Fruit fly (Drosophila melanogaster) whole organism, prepupa: ENCODE measurements around the gene Bub1.

ENCODE experiments used
- Blimp-1 ChIP-seq: fragments of 200-800 bp; sonication (Bioruptor generic); optimal IDR thresholded peaks from 3 replicates; lab custom pipeline; 2017; ENCODE audit warnings: missing biosample characterization, missing genetic modification characterization, mild to moderate bottlenecking, moderate library complexity, missing genetic modification reagents
- CG10631 ChIP-seq: fragments of 200-800 bp; sonication (Bioruptor generic); optimal IDR thresholded peaks from 2 replicates; lab custom pipeline; 2016; ENCODE audit warnings: missing biosample characterization, missing genetic modification characterization
- CG10669 ChIP-seq: fragments of 200-800 bp; sonication (Bioruptor generic); optimal IDR thresholded peaks from 3 replicates; lab custom pipeline; 2018; ENCODE audit warnings: missing biosample characterization, mild to moderate bottlenecking, missing genetic modification characterization, moderate library complexity
- CG11294 ChIP-seq: fragments of 200-800 bp; sonication (Bioruptor generic); IDR thresholded peaks from 2 replicates; pipeline ENCODE4 v1.3.6; 2022; ENCODE audit warnings: missing biosample characterization, missing genetic modification characterization
- CG11902 ChIP-seq: fragments of 200-800 bp; sonication (Bioruptor generic); optimal IDR thresholded peaks from 3 replicates; lab custom pipeline; 2016; ENCODE audit warnings: missing biosample characterization, missing genetic modification characterization
- CG1621 ChIP-seq: fragments of 200-800 bp; sonication (Bioruptor generic); optimal IDR thresholded peaks from 3 replicates; lab custom pipeline; 2018; ENCODE audit warnings: missing biosample characterization, mild to moderate bottlenecking, missing genetic modification characterization
- CG16779 ChIP-seq: fragments of 200-800 bp; sonication (Bioruptor generic); optimal IDR thresholded peaks from 3 replicates; lab custom pipeline; 2017; ENCODE audit warnings: missing biosample characterization, mild to moderate bottlenecking, missing genetic modification characterization
- CG31627 ChIP-seq: fragments of 200-800 bp; sonication (Bioruptor generic); optimal IDR thresholded peaks from 3 replicates; lab custom pipeline; 2016; ENCODE audit warnings: missing biosample characterization, missing genetic modification characterization
- CG3919 ChIP-seq: fragments of 200-800 bp; sonication (Bioruptor generic); optimal IDR thresholded peaks from 3 replicates; lab custom pipeline; 2016; ENCODE audit warnings: missing biosample characterization, missing genetic modification characterization
- CG4318 ChIP-seq: fragments of 200-800 bp; sonication (Bioruptor generic); optimal IDR thresholded peaks from 3 replicates; lab custom pipeline; 2017; ENCODE audit warnings: missing biosample characterization, mild to moderate bottlenecking, missing genetic modification characterization
- CG6163 ChIP-seq: fragments of 200-800 bp; sonication (Bioruptor generic); IDR thresholded peaks from 3 replicates; pipeline ENCODE4 v1.3.6; 2022; ENCODE audit warnings: missing biosample characterization, missing genetic modification characterization
- CG6276 ChIP-seq: fragments of 200-800 bp; sonication (Bioruptor generic); optimal IDR thresholded peaks from 2 replicates; lab custom pipeline; 2017; ENCODE audit warnings: missing biosample characterization, mild to moderate bottlenecking, missing genetic modification characterization
- CG6792 ChIP-seq: fragments of 200-800 bp; sonication (Bioruptor generic); optimal IDR thresholded peaks from 3 replicates; lab custom pipeline; 2016; ENCODE audit warnings: missing biosample characterization, missing genetic modification characterization
- CG7368 ChIP-seq: fragments of 200-800 bp; sonication (Bioruptor generic); optimal IDR thresholded peaks from 3 replicates; lab custom pipeline; 2016; ENCODE audit warnings: missing biosample characterization, missing genetic modification characterization
- CG8119 ChIP-seq: fragments of 200-800 bp; sonication (Bioruptor generic); IDR thresholded peaks from 3 replicates; pipeline ENCODE4 v1.3.6; 2022; ENCODE audit warnings: missing biosample characterization, missing genetic modification characterization
- CG8319 ChIP-seq: fragments of 200-800 bp; sonication (Bioruptor generic); optimal IDR thresholded peaks from 3 replicates; lab custom pipeline; 2016; ENCODE audit warnings: missing biosample characterization, missing genetic modification characterization
- CG8632 ChIP-seq: fragments of 200-800 bp; sonication (Bioruptor generic); optimal IDR thresholded peaks from 3 replicates; lab custom pipeline; 2016; ENCODE audit warnings: missing biosample characterization, missing genetic modification characterization
- CG9139 ChIP-seq: fragments of 200-800 bp; sonication (Bioruptor generic); optimal IDR thresholded peaks from 3 replicates; lab custom pipeline; 2017; ENCODE audit warnings: missing biosample characterization, mild to moderate bottlenecking, missing genetic modification characterization
- Eip78C ChIP-seq: fragments of 200-800 bp; sonication (Bioruptor generic); peaks from one replicate; lab custom pipeline; 2016; ENCODE audit warnings: missing biosample characterization, missing genetic modification characterization
- Eip93F ChIP-seq: fragments of 200-800 bp; sonication (Bioruptor generic); optimal IDR thresholded peaks from 2 replicates; lab custom pipeline; 2016; ENCODE audit warnings: missing biosample characterization, mild to moderate bottlenecking, missing genetic modification characterization
- Ets21C ChIP-seq: fragments of 200-800 bp; sonication (Bioruptor generic); optimal IDR thresholded peaks from 3 replicates; lab custom pipeline; 2016; ENCODE audit warnings: missing biosample characterization, missing genetic modification characterization
- Hr38 ChIP-seq: sonication (Bioruptor generic); optimal IDR thresholded peaks from 2 replicates; lab custom pipeline; 2016; ENCODE audit warnings: missing biosample characterization, missing genetic modification characterization
- Hr4 ChIP-seq: fragments of 200-800 bp; sonication (Bioruptor generic); optimal IDR thresholded peaks from 3 replicates; lab custom pipeline; 2016; ENCODE audit warnings: missing biosample characterization, missing genetic modification characterization
- Lpt ChIP-seq: fragments of 200-800 bp; sonication (Bioruptor generic); optimal IDR thresholded peaks from 3 replicates; lab custom pipeline; 2016; ENCODE audit warnings: missing biosample characterization, missing genetic modification characterization
- Met ChIP-seq: fragments of 200-800 bp; sonication (Bioruptor generic); optimal IDR thresholded peaks from 3 replicates; lab custom pipeline; 2016; ENCODE audit warnings: missing biosample characterization, missing genetic modification characterization
- OdsH ChIP-seq: fragments of 200-800 bp; sonication (Bioruptor generic); optimal IDR thresholded peaks from 3 replicates; lab custom pipeline; 2016; ENCODE audit warnings: missing biosample characterization, missing genetic modification characterization
- Smox ChIP-seq: fragments of 200-800 bp; sonication (Bioruptor generic); optimal IDR thresholded peaks from 3 replicates; lab custom pipeline; 2016; ENCODE audit warnings: missing biosample characterization, missing genetic modification characterization
- Sox102F ChIP-seq: fragments of 200-800 bp; sonication (Bioruptor generic); optimal IDR thresholded peaks from 2 replicates; lab custom pipeline; 2016; ENCODE audit warnings: missing biosample characterization, mild to moderate bottlenecking, missing genetic modification characterization
- Sox14 ChIP-seq: fragments of 200-800 bp; sonication (Bioruptor generic); optimal IDR thresholded peaks from 3 replicates; lab custom pipeline; 2016; ENCODE audit warnings: missing biosample characterization, missing genetic modification characterization
- achi ChIP-seq: fragments of 200-800 bp; sonication (Bioruptor generic); optimal IDR thresholded peaks from 3 replicates; lab custom pipeline; 2016; ENCODE audit warnings: missing biosample characterization, missing genetic modification characterization
- acj6 ChIP-seq: fragments of 200-800 bp; sonication (Bioruptor generic); optimal IDR thresholded peaks from 3 replicates; lab custom pipeline; 2016; ENCODE audit warnings: missing biosample characterization, missing genetic modification characterization
- dsx ChIP-seq: fragments of 200-800 bp; optimal IDR thresholded peaks from 3 replicates; lab custom pipeline; 2019; ENCODE audit warnings: missing biosample characterization, mild to moderate bottlenecking, missing genetic modification characterization, moderate library complexity; ENCODE audit not compliant: poor library complexity, severe bottlenecking
- eg ChIP-seq: fragments of 200-800 bp; sonication (Bioruptor generic); IDR thresholded peaks from 3 replicates; pipeline ENCODE4 v1.3.6; 2022; ENCODE audit warnings: missing biosample characterization, missing genetic modification characterization
- esn ChIP-seq: fragments of 200-800 bp; sonication (Bioruptor generic); optimal IDR thresholded peaks from 2 replicates; lab custom pipeline; 2016; ENCODE audit warnings: missing biosample characterization, mild to moderate bottlenecking, missing genetic modification characterization, moderate library complexity
- fd59A ChIP-seq: fragments of 200-800 bp; sonication (Bioruptor generic); optimal IDR thresholded peaks from 2 replicates; lab custom pipeline; 2017; ENCODE audit warnings: missing biosample characterization, mild to moderate bottlenecking, missing genetic modification characterization, missing genetic modification reagents
- fd85E ChIP-seq: fragments of 200-800 bp; sonication (Bioruptor generic); optimal IDR thresholded peaks from 3 replicates; lab custom pipeline; 2016; ENCODE audit warnings: missing biosample characterization, missing genetic modification characterization
- fkh ChIP-seq: fragments of 200-800 bp; sonication (Bioruptor generic); optimal IDR thresholded peaks from 3 replicates; lab custom pipeline; 2017; ENCODE audit warnings: missing biosample characterization, mild to moderate bottlenecking, missing genetic modification characterization, moderate library complexity
- net ChIP-seq: fragments of 200-800 bp; sonication (Bioruptor generic); optimal IDR thresholded peaks from 3 replicates; lab custom pipeline; 2016; ENCODE audit warnings: missing biosample characterization, missing genetic modification characterization
- pdm3 ChIP-seq: fragments of 200-800 bp; sonication (Bioruptor generic); optimal IDR thresholded peaks from 3 replicates; lab custom pipeline; 2016; ENCODE audit warnings: missing biosample characterization, missing genetic modification characterization
- salr ChIP-seq, 2 experiments: fragments of 200-800 bp; sonication (Bioruptor generic); optimal IDR thresholded peaks; 3 replicates each; lab custom pipeline; 2016 to 2018; ENCODE audit warnings: missing biosample characterization in 2 of 2, missing genetic modification characterization in 2 of 2, mild to moderate bottlenecking in 1 of 2
- spab ChIP-seq: fragments of 200-800 bp; sonication (Bioruptor generic); optimal IDR thresholded peaks from 2 replicates; lab custom pipeline; 2017; ENCODE audit warnings: missing biosample characterization, mild to moderate bottlenecking, missing genetic modification characterization, missing genetic modification reagents
- ss ChIP-seq, 2 experiments: fragments of 200-800 bp; sonication (Bioruptor generic); optimal IDR thresholded peaks; 2 replicates in 1 of 2; 3 replicates in 1 of 2; lab custom pipeline; 2017 to 2018; ENCODE audit warnings: mild to moderate bottlenecking in 2 of 2, missing biosample characterization in 2 of 2, missing genetic modification characterization in 2 of 2, moderate library complexity in 1 of 2
- svp ChIP-seq: fragments of 200-800 bp; sonication (Bioruptor generic); peaks from one replicate; lab custom pipeline; 2016; ENCODE audit warnings: missing biosample characterization, missing genetic modification characterization
- topi ChIP-seq: fragments of 200-800 bp; sonication (Bioruptor generic); optimal IDR thresholded peaks from 3 replicates; lab custom pipeline; 2016; ENCODE audit warnings: missing biosample characterization, missing genetic modification characterization
- vri ChIP-seq: fragments of 200-800 bp; sonication (Bioruptor generic); optimal IDR thresholded peaks from 3 replicates; lab custom pipeline; 2016; ENCODE audit warnings: missing biosample characterization, mild to moderate bottlenecking, missing genetic modification characterization

The Bub1 gene

DNA sequence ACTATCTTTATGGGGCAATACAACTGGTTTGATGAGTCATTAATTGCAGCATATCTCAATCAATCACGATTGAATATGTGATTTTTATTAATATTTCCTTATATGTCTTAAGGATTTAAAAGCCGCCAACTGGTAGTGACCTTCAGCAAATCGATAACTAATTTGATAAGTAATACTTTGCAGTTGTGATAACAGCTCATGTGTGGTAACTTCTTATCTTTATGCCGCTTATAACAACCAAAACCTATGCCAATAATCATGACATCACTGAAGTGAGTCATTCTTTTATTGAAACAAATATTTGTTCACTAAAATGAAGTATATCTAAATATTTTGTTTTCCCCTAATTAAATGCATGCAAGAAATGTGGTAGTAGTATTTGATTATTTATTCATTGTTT lies 7.2 kb downstream of the Bub1 start:
- TF ChIP-seq ss (GFP tag; optimal IDR thresholded peaks at IDR 0.05; lab: Kevin White, UChicago) (no peak), Hr38 (GFP tag; lab: Kevin White, UChicago) (no peak), vri (no peak), CG1621 (tag; lab: Kevin White, UChicago) (no peak), CG8319 (no peak), topi (GFP tag; lab: Kevin White, UChicago) (no peak), CG10669 (GFP tag; lab: Kevin White, UChicago) (no peak), Eip78C (no peak), CG9139 (GFP tag; lab: Kevin White, UChicago) (no peak), CG6276 (GFP tag; lab: Kevin White, UChicago) (no peak), Ets21C (GFP tag; lab: Kevin White, UChicago) (no peak), CG6792 (no peak)
- TF ChIP-seq, all 60 proteins: peak for 0

DNA sequence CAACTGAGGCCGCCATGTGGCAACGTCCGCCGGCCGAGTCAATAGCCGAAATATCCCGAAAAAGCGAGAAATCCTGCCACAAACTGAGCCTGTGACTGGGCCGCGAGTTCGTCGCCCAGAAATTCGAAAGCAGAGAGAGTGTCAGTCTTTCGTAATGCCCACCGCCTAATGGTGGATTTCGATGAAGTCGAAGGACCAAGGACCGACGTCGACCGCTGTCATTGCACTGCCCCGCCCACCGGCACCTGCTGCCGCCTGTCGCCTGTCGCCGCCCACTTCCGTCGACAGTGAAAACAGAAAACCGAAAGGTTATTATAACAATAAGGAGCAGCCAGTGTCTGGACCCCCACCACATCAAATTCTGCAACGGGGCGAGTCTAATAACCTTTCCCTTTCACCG lies 7.9 kb downstream of the Bub1 start:
- TF ChIP-seq CG8119 (GFP tag; lab: Robert Waterston, UW) (no peak), CG6163 (GFP tag; lab: Robert Waterston, UW) (0 out of 3 replicates have a peak, but pooled peaks have one; percentile 14), svp (peak; percentile 4)

DNA sequence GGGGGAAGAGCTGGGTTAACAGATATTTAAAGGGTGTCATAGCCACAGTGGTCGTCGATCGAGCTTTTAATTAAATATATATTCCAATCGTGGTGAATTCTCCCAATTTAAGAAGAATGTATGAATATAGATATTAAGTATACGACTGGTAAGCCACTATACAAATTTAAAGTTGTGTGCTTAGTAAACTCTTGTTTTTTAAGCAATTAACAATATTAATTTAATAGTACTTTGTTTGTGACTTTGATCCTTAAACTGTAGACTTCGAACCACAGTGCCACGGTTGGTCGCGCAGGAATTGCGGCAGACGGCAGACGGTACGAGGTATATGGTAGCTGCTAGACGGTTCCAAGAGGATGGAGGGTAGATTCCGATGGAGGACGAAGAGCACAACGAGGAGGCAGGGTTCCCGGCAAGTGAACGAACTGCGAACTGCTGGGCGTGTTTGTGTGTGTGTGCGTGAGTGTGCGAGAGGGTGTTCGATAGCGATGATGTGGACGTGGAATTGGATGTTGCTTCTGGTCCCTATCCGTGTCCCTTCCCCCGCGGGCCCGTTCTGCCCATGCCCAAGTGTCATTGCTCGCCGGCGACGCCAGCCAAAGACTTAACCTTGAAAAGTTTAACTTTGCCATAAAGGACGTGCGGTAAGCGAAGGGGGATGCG lies 9.1 kb downstream of the Bub1 start:
- peak; percentile 79 for TF ChIP-seq Smox (GFP tag; lab: Kevin White, UChicago)
- peak; percentile 37 for TF ChIP-seq Lpt (GFP tag; lab: Kevin White, UChicago)
- peak; percentile 79 for TF ChIP-seq Sox102F
- TF ChIP-seq Eip93F (GFP tag; lab: Kevin White, UChicago) = no peak
- TF ChIP-seq eg = no peak; the same call in 2 of the 3 replicates
- TF ChIP-seq CG1621 (tag; lab: Kevin White, UChicago) = peak; percentile 94
- TF ChIP-seq CG7368 (GFP tag; lab: Kevin White, UChicago) = peak; percentile 61
- peak; percentile 88 for TF ChIP-seq Sox14 (GFP tag; lab: Kevin White, UChicago)
- TF ChIP-seq fkh (GFP tag; lab: Kevin White, UChicago) = no peak
- peak; percentile 66 for TF ChIP-seq CG31627 (GFP tag; lab: Kevin White, UChicago)
- peak; percentile 96 for TF ChIP-seq CG10669 (GFP tag; lab: Kevin White, UChicago)
- TF ChIP-seq CG11902 (GFP tag; lab: Kevin White, UChicago) = peak; percentile 70
- no peak for TF ChIP-seq Hr38 (GFP tag; lab: Kevin White, UChicago)
- TF ChIP-seq OdsH (GFP tag; lab: Kevin White, UChicago) = peak; percentile 80
- TF ChIP-seq CG9139 (GFP tag; lab: Kevin White, UChicago) = peak; percentile 94
- TF ChIP-seq CG3919 (GFP tag; lab: Kevin White, UChicago) = peak; percentile 87
- peak; percentile 88 for TF ChIP-seq esn (GFP tag; lab: Kevin White, UChicago)
- peak; percentile 94 for TF ChIP-seq spab (GFP tag; lab: Kevin White, UChicago)
- TF ChIP-seq topi (GFP tag; lab: Kevin White, UChicago) = peak; percentile 88
- TF ChIP-seq CG6276 (GFP tag; lab: Kevin White, UChicago) = peak; percentile 50
- peak; percentile 62 to 82 for TF ChIP-seq salr (GFP tag; optimal IDR thresholded peaks at IDR 0.05; lab: Kevin White, UChicago)
- TF ChIP-seq net (GFP tag; lab: Kevin White, UChicago) = peak; percentile 70
- peak; percentile 83 for TF ChIP-seq Met (GFP tag; lab: Kevin White, UChicago)
- peak; percentile 97 to 98 for TF ChIP-seq ss (GFP tag; optimal IDR thresholded peaks at IDR 0.05; lab: Kevin White, UChicago)
- peak; percentile 96 for TF ChIP-seq fd59A (GFP tag; lab: Kevin White, UChicago)
- TF ChIP-seq vri = no peak
- TF ChIP-seq CG11294 (GFP tag; lab: Robert Waterston, UW) = no peak
- TF ChIP-seq CG8119 (GFP tag; lab: Robert Waterston, UW) = peak; percentile 79
- TF ChIP-seq CG4318 (GFP tag; lab: Kevin White, UChicago) = no peak
- peak; percentile 86 for TF ChIP-seq achi (GFP tag; lab: Kevin White, UChicago)
- TF ChIP-seq CG10631 (GFP tag; lab: Kevin White, UChicago) = peak; percentile 85
- peak; percentile 83 for TF ChIP-seq CG6792
- TF ChIP-seq CG16779 (tag; lab: Kevin White, UChicago) = peak; percentile 86
- peak; percentile 67 for TF ChIP-seq Hr4
- peak; percentile 23 for TF ChIP-seq fd85E (GFP tag; lab: Kevin White, UChicago)
- TF ChIP-seq Blimp-1 = peak; percentile 59
- peak; percentile 85 for TF ChIP-seq CG8632
- TF ChIP-seq dsx (GFP tag; lab: Kevin White, UChicago) = peak; percentile 95
- peak; percentile 83 for TF ChIP-seq acj6
- peak; percentile 79 for TF ChIP-seq pdm3
